Worm (Caenorhabditis elegans) whole organism, L1 larva: ENCODE data around the gene srx-63.

Experiments used
- C16A3.4 ChIP-seq: fragments of 150-350 bp; optimal IDR thresholded peaks from 2 replicates; lab custom pipeline; 2014; ENCODE audit warnings: missing biosample characterization, missing genetic modification characterization
- F16B12.6 ChIP-seq: fragments of 150-350 bp; optimal IDR thresholded peaks from 2 replicates; lab custom pipeline; 2014; ENCODE audit warnings: missing biosample characterization, missing genetic modification characterization
- aha-1 ChIP-seq: fragments of 150-350 bp; optimal IDR thresholded peaks from 2 replicates; lab custom pipeline; 2014; ENCODE audit warnings: missing biosample characterization, missing genetic modification characterization
- alr-1 ChIP-seq: fragments of 200-800 bp; sonication (Bioruptor generic); optimal IDR thresholded peaks from 2 replicates; lab custom pipeline; 2018; ENCODE audit warnings: borderline replicate concordance, mild to moderate bottlenecking, missing genetic modification characterization, missing compliant biosample characterization
- aly-2 ChIP-seq: fragments of 150-350 bp; optimal IDR thresholded peaks from 2 replicates; lab custom pipeline; 2014; ENCODE audit warnings: missing biosample characterization, missing genetic modification characterization
- ama-1 ChIP-seq: fragments of 150-350 bp; optimal IDR thresholded peaks from 2 replicates; lab custom pipeline; 2014
- ceh-88 ChIP-seq: fragments of 200-800 bp; sonication (Bioruptor generic); IDR thresholded peaks from 2 replicates; pipeline ENCODE4 v1.3.6; 2022; ENCODE audit warnings: missing genetic modification characterization, missing compliant biosample characterization
- ceh-90 ChIP-seq: sonication (generic microtip); optimal IDR thresholded peaks from 2 replicates; lab custom pipeline; 2016; ENCODE audit warnings: missing genetic modification characterization, missing compliant biosample characterization
- ces-1 ChIP-seq: fragments of 150-350 bp; optimal IDR thresholded peaks from 2 replicates; lab custom pipeline; 2014; ENCODE audit warnings: missing biosample characterization, missing genetic modification reagents, missing genetic modification characterization
- dpl-1 ChIP-seq, 3 experiments: fragments of 150-350 bp in 2 of 3; sonication (generic microtip) in 1 of 3; optimal IDR thresholded peaks; 2 replicates each; lab custom pipeline; 2014 to 2017; ENCODE audit warnings: missing biosample characterization in 3 of 3, missing genetic modification characterization in 3 of 3, missing genetic modification reagents in 3 of 3
- efl-1 ChIP-seq, 4 experiments: fragments of 150-350 bp; optimal IDR thresholded peaks in 3 of 4; peaks in 1 of 4; 1 replicate in 1 of 4; 2 replicates in 3 of 4; lab custom pipeline; 2014; ENCODE audit warnings: missing biosample characterization in 2 of 4, missing genetic modification characterization in 2 of 4, missing genetic modification reagents in 2 of 4
- efl-3 ChIP-seq: fragments of 200-800 bp; sonication (Bioruptor generic); optimal IDR thresholded peaks from 2 replicates; lab custom pipeline; 2018; ENCODE audit warnings: mild to moderate bottlenecking, missing genetic modification characterization, missing compliant biosample characterization
- elt-2 ChIP-seq: sonication (generic microtip); optimal IDR thresholded peaks from 2 replicates; lab custom pipeline; 2016; ENCODE audit warnings: missing genetic modification characterization, mild to moderate bottlenecking, inconsistent platforms, missing compliant biosample characterization, missing genetic modification reagents
- fkh-10 ChIP-seq: sonication (generic microtip); optimal IDR thresholded peaks from 2 replicates; lab custom pipeline; 2017; ENCODE audit warnings: missing biosample characterization, missing genetic modification reagents, missing genetic modification characterization
- fkh-4 ChIP-seq: sonication (generic microtip); optimal IDR thresholded peaks from 2 replicates; lab custom pipeline; 2016; ENCODE audit warnings: missing compliant biosample characterization, missing genetic modification characterization, borderline replicate concordance
- fkh-8 ChIP-seq: sonication (generic microtip); optimal IDR thresholded peaks from 2 replicates; lab custom pipeline; 2016; ENCODE audit warnings: mild to moderate bottlenecking, missing genetic modification characterization, missing compliant biosample characterization
- fos-1 ChIP-seq: fragments of 150-350 bp; optimal IDR thresholded peaks from 2 replicates; lab custom pipeline; 2014; ENCODE audit warnings: missing biosample characterization, missing genetic modification characterization
- grh-1 ChIP-seq: fragments of 200-800 bp; sonication (Bioruptor generic); IDR thresholded peaks from 2 replicates; pipeline ENCODE4 v1.3.6; 2022; ENCODE audit warnings: missing genetic modification reagents, missing genetic modification characterization, missing compliant biosample characterization
- hpl-2 ChIP-seq: fragments of 150-350 bp; optimal IDR thresholded peaks from 2 replicates; lab custom pipeline; 2014; ENCODE audit warnings: missing biosample characterization, missing genetic modification reagents, missing genetic modification characterization
- irx-1 ChIP-seq: sonication (generic microtip); optimal IDR thresholded peaks from 2 replicates; lab custom pipeline; 2016; ENCODE audit warnings: missing genetic modification characterization, missing compliant biosample characterization
- isw-1 ChIP-seq: fragments of 200-800 bp; sonication (Bioruptor generic); IDR thresholded peaks from 2 replicates; pipeline ENCODE4 v1.3.6; 2022; ENCODE audit warnings: missing genetic modification characterization, missing compliant biosample characterization
- jun-1 ChIP-seq: fragments of 150-350 bp; optimal IDR thresholded peaks from 2 replicates; lab custom pipeline; 2014; ENCODE audit warnings: missing biosample characterization, missing genetic modification reagents, missing genetic modification characterization
- lin-13 ChIP-seq: fragments of 150-350 bp; optimal IDR thresholded peaks from 2 replicates; lab custom pipeline; 2014; ENCODE audit warnings: missing biosample characterization, missing genetic modification reagents, missing genetic modification characterization
- lin-15B ChIP-seq: fragments of 150-350 bp; sonication (generic microtip); optimal IDR thresholded peaks from 3 replicates; lab custom pipeline; 2014; ENCODE audit warnings: missing biosample characterization, missing genetic modification characterization
- lin-35 ChIP-seq, 2 experiments: fragments of 150-350 bp; optimal IDR thresholded peaks; 2 replicates each; lab custom pipeline; 2014; ENCODE audit warnings: missing biosample characterization in 2 of 2, missing genetic modification characterization in 2 of 2, missing genetic modification reagents in 2 of 2
- lin-39 ChIP-seq: fragments of 150-350 bp; optimal IDR thresholded peaks from 2 replicates; lab custom pipeline; 2014; ENCODE audit warnings: missing biosample characterization, missing genetic modification reagents, missing genetic modification characterization
- lir-3 ChIP-seq: sonication (generic microtip); optimal IDR thresholded peaks from 2 replicates; lab custom pipeline; 2016; ENCODE audit warnings: mild to moderate bottlenecking, missing genetic modification characterization, moderate library complexity, missing compliant biosample characterization; ENCODE audit not compliant: poor library complexity
- lsy-2 ChIP-seq, 2 experiments: fragments of 150-350 bp; optimal IDR thresholded peaks; 2 replicates each; lab custom pipeline; 2014; ENCODE audit warnings: missing biosample characterization in 2 of 2, missing genetic modification characterization in 2 of 2
- mab-9 ChIP-seq: fragments of 200-800 bp; sonication (Bioruptor generic); IDR thresholded peaks from 2 replicates; pipeline ENCODE4 v1.3.6; 2022; ENCODE audit warnings: missing genetic modification reagents, missing genetic modification characterization, missing compliant biosample characterization
- mdl-1 ChIP-seq, 2 experiments: fragments of 150-350 bp; optimal IDR thresholded peaks; 2 replicates each; lab custom pipeline; 2014 to 2017; ENCODE audit warnings: missing biosample characterization in 2 of 2, missing genetic modification characterization in 2 of 2, inconsistent platforms in 1 of 2
- nhr-19 ChIP-seq: fragments of 200-800 bp; sonication (Bioruptor generic); conservative IDR thresholded peaks from 2 replicates; pipeline ENCODE4 v1.3.6; 2022; ENCODE audit warnings: missing genetic modification characterization, missing compliant biosample characterization
- nhr-20 ChIP-seq: sonication (generic microtip); optimal IDR thresholded peaks from 2 replicates; lab custom pipeline; 2016; ENCODE audit warnings: mild to moderate bottlenecking, missing genetic modification characterization, missing compliant biosample characterization
- nhr-237 ChIP-seq: fragments of 150-350 bp; optimal IDR thresholded peaks from 2 replicates; lab custom pipeline; 2014; ENCODE audit warnings: missing biosample characterization, missing genetic modification characterization
- nhr-28 ChIP-seq: fragments of 150-350 bp; optimal IDR thresholded peaks from 2 replicates; lab custom pipeline; 2014; ENCODE audit warnings: missing biosample characterization, missing genetic modification characterization
- nhr-47 ChIP-seq: sonication (generic microtip); optimal IDR thresholded peaks from 2 replicates; lab custom pipeline; 2016; ENCODE audit warnings: mild to moderate bottlenecking, missing genetic modification characterization, moderate library complexity, missing compliant biosample characterization
- nhr-71 ChIP-seq: sonication (generic microtip); optimal IDR thresholded peaks from 2 replicates; lab custom pipeline; 2016; ENCODE audit warnings: mild to moderate bottlenecking, missing genetic modification characterization, moderate library complexity, missing compliant biosample characterization
- nhr-77 ChIP-seq: fragments of 150-350 bp; optimal IDR thresholded peaks from 2 replicates; lab custom pipeline; 2014; ENCODE audit warnings: missing biosample characterization, missing genetic modification characterization
- nhr-85 ChIP-seq: sonication (generic microtip); peaks from one replicate; lab custom pipeline; 2016; ENCODE audit warnings: missing genetic modification characterization, inconsistent platforms, missing compliant biosample characterization
- nhr-90 ChIP-seq: sonication (generic microtip); optimal IDR thresholded peaks from 2 replicates; lab custom pipeline; 2016; ENCODE audit warnings: mild to moderate bottlenecking, missing genetic modification characterization, missing compliant biosample characterization; ENCODE audit not compliant: poor library complexity
- pag-3 ChIP-seq: sonication (generic microtip); optimal IDR thresholded peaks from 2 replicates; lab custom pipeline; 2017; ENCODE audit warnings: missing genetic modification characterization, mild to moderate bottlenecking, missing compliant biosample characterization, antibody characterized with exemption, borderline replicate concordance; ENCODE audit not compliant: insufficient read depth
- pax-3 ChIP-seq: fragments of 200-800 bp; sonication (Bioruptor generic); optimal IDR thresholded peaks from 2 replicates; lab custom pipeline; 2018; ENCODE audit warnings: mild to moderate bottlenecking, missing genetic modification characterization, moderate library complexity, missing compliant biosample characterization
- rnt-1 ChIP-seq: sonication (generic microtip); optimal IDR thresholded peaks from 2 replicates; lab custom pipeline; 2016; ENCODE audit warnings: mild to moderate bottlenecking, missing genetic modification characterization, moderate library complexity, missing compliant biosample characterization
- skn-1 ChIP-seq: fragments of 150-350 bp; optimal IDR thresholded peaks from 2 replicates; lab custom pipeline; 2014; ENCODE audit warnings: missing biosample characterization, missing genetic modification characterization
- snpc-4 ChIP-seq: fragments of 150-350 bp; optimal IDR thresholded peaks from 2 replicates; lab custom pipeline; 2014; ENCODE audit warnings: missing biosample characterization, missing genetic modification characterization
- sox-4 ChIP-seq: sonication (generic microtip); optimal IDR thresholded peaks from 2 replicates; lab custom pipeline; 2016; ENCODE audit warnings: missing genetic modification characterization, missing compliant biosample characterization
- sup-37 ChIP-seq: fragments of 200-800 bp; sonication (Bioruptor generic); optimal IDR thresholded peaks from 2 replicates; lab custom pipeline; 2018; ENCODE audit warnings: mild to moderate bottlenecking, missing genetic modification characterization, missing compliant biosample characterization
- swsn-7 ChIP-seq: sonication (generic microtip); optimal IDR thresholded peaks from 2 replicates; lab custom pipeline; 2016; ENCODE audit warnings: missing genetic modification characterization, missing compliant biosample characterization
- tlp-1 ChIP-seq: fragments of 150-350 bp; optimal IDR thresholded peaks from 2 replicates; lab custom pipeline; 2014; ENCODE audit warnings: missing biosample characterization, missing genetic modification characterization
- unc-30 ChIP-seq: sonication (generic microtip); optimal IDR thresholded peaks from 2 replicates; lab custom pipeline; 2017; ENCODE audit warnings: missing biosample characterization, missing genetic modification characterization
- unc-62 ChIP-seq: fragments of 150-350 bp; optimal IDR thresholded peaks from 2 replicates; lab custom pipeline; 2014; ENCODE audit warnings: missing biosample characterization, missing genetic modification reagents, missing genetic modification characterization
- vab-15 ChIP-seq: sonication (generic microtip); optimal IDR thresholded peaks from 2 replicates; lab custom pipeline; 2017; ENCODE audit warnings: missing genotype, mild to moderate bottlenecking, missing genetic modification characterization, missing compliant biosample characterization
- zag-1 ChIP-seq: fragments of 150-350 bp; optimal IDR thresholded peaks from 2 replicates; lab custom pipeline; 2014; ENCODE audit warnings: missing biosample characterization, missing genetic modification characterization
- zip-4 ChIP-seq: fragments of 200-800 bp; sonication (Bioruptor generic); optimal IDR thresholded peaks from 2 replicates; lab custom pipeline; 2018; ENCODE audit warnings: mild to moderate bottlenecking, missing genetic modification characterization, moderate library complexity, missing compliant biosample characterization
- ztf-4 ChIP-seq: fragments of 150-350 bp; optimal IDR thresholded peaks from 2 replicates; lab custom pipeline; 2014; ENCODE audit warnings: missing biosample characterization, missing genetic modification characterization

Gene srx-63

DNA sequence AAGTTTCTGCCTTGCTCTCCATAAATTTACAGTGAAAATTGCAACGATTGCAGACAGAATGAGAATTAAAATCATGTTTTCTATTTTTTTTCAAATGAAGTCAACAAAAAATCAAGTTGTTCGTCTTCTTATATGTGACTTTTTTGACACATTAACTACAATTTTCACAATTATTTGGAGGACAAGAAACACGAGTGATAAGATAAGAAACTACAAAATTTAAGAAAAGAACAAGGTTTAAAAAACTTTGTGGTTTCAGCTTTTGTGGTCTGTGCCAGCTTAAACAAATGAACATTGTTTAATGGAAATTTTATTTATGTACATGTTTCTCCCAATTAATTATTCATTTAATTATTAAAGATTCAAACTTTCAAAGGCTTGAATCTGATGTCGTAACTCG, 39.0 kb downstream of the srx-63 start, which contains the start of gene cyp-34A9:
TSS of gene cyp-34A9 (minus strand) at position 131 of the 400 bp plus-strand sequence.
- TF ChIP-seq ceh-90 (tag; lab: Kevin White, UChicago) (no peak), vab-15 (tag; lab: Kevin White, UChicago) (no peak), efl-1 (optimal IDR thresholded peaks at IDR 0.05; lab: Kevin White, UChicago) (no peak), efl-1 (GFP tag; optimal IDR thresholded peaks at IDR 0.05 in 1 of 2; lab: Kevin White, UChicago) (no peak), lin-15B (tag; lab: Kevin White, UChicago) (no peak), pax-3 (tag; lab: Kevin White, UChicago) (no peak), sox-4 (tag; lab: Kevin White, UChicago) (no peak), lin-13 (GFP tag; lab: Kevin White, UChicago) (no peak), jun-1 (no peak), isw-1 (GFP tag; lab: Robert Waterston, UW) (no peak), pag-3 (no peak), C16A3.4 (tag; lab: Kevin White, UChicago) (no peak), lin-35 (GFP tag; optimal IDR thresholded peaks at IDR 0.05; lab: Kevin White, UChicago) (peak in 1 of 2 experiments; percentile 14), unc-30 (tag; lab: Kevin White, UChicago) (no peak), elt-2 (tag; lab: Kevin White, UChicago) (peak; percentile 66), skn-1 (tag; lab: Kevin White, UChicago) (no peak), lin-39 (tag; lab: Kevin White, UChicago) (no peak), fkh-8 (no peak), ama-1 (lab: Kevin White, UChicago) (no peak), fkh-10 (GFP tag; lab: Kevin White, UChicago) (no peak), efl-3 (GFP tag; lab: Kevin White, UChicago) (no peak), irx-1 (no peak), nhr-85 (peak; percentile 4), unc-62 (GFP tag; lab: Kevin White, UChicago) (no peak), F16B12.6 (no peak), zag-1 (no peak), nhr-90 (tag; lab: Kevin White, UChicago) (peak; percentile 8), ceh-88 (no peak), fkh-4 (no peak), aha-1 (tag; lab: Kevin White, UChicago) (no peak), grh-1 (GFP tag; lab: Robert Waterston, UW) (no peak), lsy-2 (tag; optimal IDR thresholded peaks at IDR 0.05; lab: Kevin White, UChicago) (no peak), aly-2 (tag; lab: Kevin White, UChicago) (no peak), hpl-2 (GFP tag; lab: Kevin White, UChicago) (no peak), lir-3 (tag; lab: Kevin White, UChicago) (no peak), swsn-7 (tag; lab: Kevin White, UChicago) (no peak), sup-37 (GFP tag; lab: Kevin White, UChicago) (no peak), nhr-237 (tag; lab: Kevin White, UChicago) (no peak), snpc-4 (tag; lab: Kevin White, UChicago) (no peak), mab-9 (GFP tag; lab: Robert Waterston, UW) (no peak), nhr-19 (GFP tag; lab: Robert Waterston, UW) (no peak), tlp-1 (tag; lab: Kevin White, UChicago) (no peak), fos-1 (no peak), nhr-77 (tag; lab: Kevin White, UChicago) (no peak), alr-1 (tag; lab: Kevin White, UChicago) (no peak), nhr-47 (tag; lab: Kevin White, UChicago) (no peak), nhr-28 (tag; lab: Kevin White, UChicago) (no peak), ztf-4 (tag; lab: Kevin White, UChicago) (no peak), nhr-71 (tag; lab: Kevin White, UChicago) (peak; percentile 13), rnt-1 (tag; lab: Kevin White, UChicago) (no peak), nhr-20 (tag; lab: Kevin White, UChicago) (peak; percentile 69), zip-4 (no peak), mdl-1 (tag; optimal IDR thresholded peaks at IDR 0.05; lab: Kevin White, UChicago) (no peak), dpl-1 (GFP tag; optimal IDR thresholded peaks at IDR 0.05; lab: Kevin White, UChicago) (no peak), ces-1 (GFP tag; lab: Kevin White, UChicago) (no peak)
